Fruit fly (Drosophila melanogaster): Measurements from ENCODE around the gene holn1.

dm6 chr2L:10396877-10397587, 38.8 kb upstream of the holn1 start:
- no peak for TF ChIP-seq CG7101 (tag; optimal IDR thresholded peaks at IDR 0.05)
- no peak for TF ChIP-seq Crg-1 (GFP tag; optimal IDR thresholded peaks at IDR 0.05)
- TF ChIP-seq Hr96 (GFP tag; optimal IDR thresholded peaks at IDR 0.05), result no peak

Measured in whole organism, adult.